Worm (Caenorhabditis elegans) whole organism, L2 larva: ENCODE measurements around the gene nit-1.

Source experiments
- F13H6.1 ChIP-seq: sonication (generic microtip); optimal IDR thresholded peaks from 2 replicates; lab custom pipeline; 2016; ENCODE audit warnings: missing genetic modification characterization, missing compliant biosample characterization
- Y55F3AM.14 ChIP-seq: fragments of 200-800 bp; sonication (Bioruptor generic); optimal IDR thresholded peaks from 2 replicates; lab custom pipeline; 2018; ENCODE audit warnings: mild to moderate bottlenecking, missing genetic modification characterization, missing compliant biosample characterization
- aly-2 ChIP-seq: fragments of 150-350 bp; optimal IDR thresholded peaks from 2 replicates; lab custom pipeline; 2014; ENCODE audit warnings: missing biosample characterization, missing genetic modification characterization
- ama-1 ChIP-seq: fragments of 150-350 bp; optimal IDR thresholded peaks from 2 replicates; lab custom pipeline; 2018; ENCODE audit warnings: inconsistent platforms
- blmp-1 ChIP-seq: sonication (generic microtip); optimal IDR thresholded peaks from 2 replicates; lab custom pipeline; 2017; ENCODE audit warnings: missing genetic modification characterization, mild to moderate bottlenecking, missing compliant biosample characterization, antibody characterized with exemption, moderate library complexity; ENCODE audit not compliant: insufficient read depth
- ceh-82 ChIP-seq: fragments of 150-350 bp; optimal IDR thresholded peaks from 2 replicates; lab custom pipeline; 2014; ENCODE audit warnings: missing biosample characterization, missing genetic modification characterization
- crh-2 ChIP-seq: sonication (generic microtip); optimal IDR thresholded peaks from 2 replicates; lab custom pipeline; 2017; ENCODE audit warnings: missing biosample characterization, missing genetic modification characterization
- elt-1 ChIP-seq: fragments of 150-350 bp; optimal IDR thresholded peaks from 2 replicates; lab custom pipeline; 2014; ENCODE audit warnings: missing biosample characterization, missing genetic modification characterization
- fos-1 ChIP-seq: fragments of 150-350 bp; optimal IDR thresholded peaks from 2 replicates; lab custom pipeline; 2014; ENCODE audit warnings: missing biosample characterization, missing genetic modification characterization
- gmeb-1 ChIP-seq: fragments of 150-350 bp; optimal IDR thresholded peaks from 2 replicates; lab custom pipeline; 2014; ENCODE audit warnings: missing biosample characterization, missing genetic modification characterization
- lin-11 ChIP-seq: fragments of 150-350 bp; sonication (generic microtip); optimal IDR thresholded peaks from 2 replicates; lab custom pipeline; 2014; ENCODE audit warnings: missing biosample characterization, missing genetic modification characterization, inconsistent platforms, mixed read lengths
- lin-13 ChIP-seq: fragments of 150-350 bp; optimal IDR thresholded peaks from 2 replicates; lab custom pipeline; 2014; ENCODE audit warnings: missing biosample characterization, missing genetic modification reagents, missing genetic modification characterization
- lin-39 ChIP-seq: fragments of 150-350 bp; optimal IDR thresholded peaks from 2 replicates; lab custom pipeline; 2014; ENCODE audit warnings: missing biosample characterization, missing genetic modification reagents, missing genetic modification characterization
- lsy-2 ChIP-seq, 2 experiments: fragments of 150-350 bp in 1 of 2; sonication (generic microtip) in 1 of 2; optimal IDR thresholded peaks; 2 replicates each; lab custom pipeline; 2014 to 2017; ENCODE audit warnings: missing biosample characterization in 2 of 2, missing genetic modification characterization in 2 of 2
- mab-5 ChIP-seq: fragments of 150-350 bp; optimal IDR thresholded peaks from 2 replicates; lab custom pipeline; 2014; ENCODE audit warnings: missing biosample characterization, missing genetic modification characterization
- nhr-12 ChIP-seq: fragments of 150-350 bp; optimal IDR thresholded peaks from 2 replicates; lab custom pipeline; 2014; ENCODE audit warnings: missing biosample characterization, missing genetic modification characterization
- nhr-129 ChIP-seq: fragments of 150-350 bp; optimal IDR thresholded peaks from 2 replicates; lab custom pipeline; 2014; ENCODE audit warnings: missing biosample characterization, missing genetic modification characterization
- nhr-21 ChIP-seq: fragments of 150-350 bp; optimal IDR thresholded peaks from 2 replicates; lab custom pipeline; 2014; ENCODE audit warnings: missing biosample characterization, missing genetic modification characterization
- nhr-23 ChIP-seq: fragments of 150-350 bp; optimal IDR thresholded peaks from 2 replicates; lab custom pipeline; 2014; ENCODE audit warnings: missing biosample characterization, missing genetic modification reagents, missing genetic modification characterization
- nhr-25 ChIP-seq: fragments of 150-350 bp; sonication (generic microtip); optimal IDR thresholded peaks from 3 replicates; lab custom pipeline; 2014; ENCODE audit warnings: missing biosample characterization, missing genetic modification characterization
- nhr-6 ChIP-seq: fragments of 150-350 bp; optimal IDR thresholded peaks from 2 replicates; lab custom pipeline; 2014; ENCODE audit warnings: missing biosample characterization, missing genetic modification characterization
- peb-1 ChIP-seq: fragments of 150-350 bp; optimal IDR thresholded peaks from 2 replicates; lab custom pipeline; 2014; ENCODE audit warnings: missing biosample characterization, missing genetic modification characterization
- sem-4 ChIP-seq: fragments of 150-350 bp; optimal IDR thresholded peaks from 2 replicates; lab custom pipeline; 2014; ENCODE audit warnings: missing biosample characterization, missing genetic modification reagents, missing genetic modification characterization
- sma-3 ChIP-seq: sonication (generic microtip); optimal IDR thresholded peaks from 2 replicates; lab custom pipeline; 2016; ENCODE audit warnings: missing genetic modification reagents, missing genetic modification characterization, missing compliant biosample characterization
- sma-9 ChIP-seq, 2 experiments: fragments of 150-350 bp in 1 of 2; sonication (generic microtip) in 1 of 2; optimal IDR thresholded peaks; 2 replicates each; lab custom pipeline; 2014 to 2016; ENCODE audit warnings: missing genetic modification characterization in 2 of 2, mild to moderate bottlenecking in 1 of 2, missing biosample characterization in 1 of 2, missing compliant biosample characterization in 1 of 2, missing genetic modification reagents in 1 of 2, moderate library complexity in 1 of 2
- snpc-4 ChIP-seq: fragments of 150-350 bp; optimal IDR thresholded peaks from 2 replicates; lab custom pipeline; 2014; ENCODE audit warnings: missing biosample characterization, missing genetic modification characterization
- unc-39 ChIP-seq: fragments of 150-350 bp; optimal IDR thresholded peaks from 2 replicates; lab custom pipeline; 2014; ENCODE audit warnings: missing biosample characterization, missing genetic modification characterization
- unc-55 ChIP-seq: fragments of 150-350 bp; sonication (generic microtip); optimal IDR thresholded peaks from 3 replicates; lab custom pipeline; 2014; ENCODE audit warnings: missing biosample characterization, missing genetic modification reagents, missing genetic modification characterization
- unc-62 ChIP-seq: fragments of 150-350 bp; optimal IDR thresholded peaks from 2 replicates; lab custom pipeline; 2014; ENCODE audit warnings: missing biosample characterization, missing genetic modification reagents, missing genetic modification characterization
- ztf-11 ChIP-seq: sonication (generic microtip); optimal IDR thresholded peaks from 2 replicates; lab custom pipeline; 2017; ENCODE audit warnings: missing biosample characterization, missing genetic modification characterization
- ztf-4 ChIP-seq: fragments of 150-350 bp; optimal IDR thresholded peaks from 2 replicates; lab custom pipeline; 2014; ENCODE audit warnings: missing biosample characterization, missing genetic modification characterization

Gene nit-1

DNA sequence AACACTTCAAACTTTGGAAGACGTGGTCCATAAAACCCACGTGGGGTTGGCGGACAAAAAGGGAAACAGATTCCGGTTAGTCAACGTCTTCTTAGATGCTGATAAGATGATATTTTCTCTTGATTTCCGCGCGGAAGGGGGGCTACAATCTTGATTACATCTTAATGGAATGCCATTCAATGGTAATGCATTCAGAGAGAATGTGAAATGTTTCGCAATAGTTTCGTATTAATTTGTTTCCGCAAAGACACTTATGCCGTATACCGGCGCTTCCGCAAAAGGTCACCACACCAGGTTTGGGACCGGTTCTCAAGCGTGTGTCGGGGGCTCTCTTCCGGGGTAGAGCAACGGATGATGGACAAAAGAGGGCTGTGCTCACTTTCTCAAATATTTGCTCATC, 47.5 kb upstream of the nit-1 start:
- TF ChIP-seq nhr-129 (tag; lab: Kevin White, UChicago), result peak; percentile 53
- TF ChIP-seq nhr-21 (tag; lab: Kevin White, UChicago), result no peak

DNA sequence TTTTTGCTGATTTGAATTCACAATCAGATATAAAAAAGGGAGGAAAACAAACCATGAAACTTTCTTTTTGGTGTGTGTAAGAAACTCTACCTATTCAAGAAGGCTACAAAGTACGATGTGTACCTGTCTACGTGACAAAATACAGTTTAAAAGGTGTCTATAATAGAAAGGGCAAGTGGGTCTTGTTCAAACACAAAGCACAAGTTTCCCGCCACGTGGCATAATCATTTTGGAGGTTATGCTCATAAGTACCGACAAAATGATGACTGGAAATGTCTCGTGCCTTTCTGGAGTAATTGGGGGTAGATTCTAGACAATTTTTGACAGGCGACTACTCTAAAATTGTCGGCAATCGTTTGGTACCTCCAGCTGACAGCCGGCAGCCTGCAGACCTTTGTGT, 47.1 kb upstream of the nit-1 start:
- TF ChIP-seq crh-2 (tag; lab: Kevin White, UChicago) (peak; percentile 79), lin-13 (GFP tag; lab: Kevin White, UChicago) (no peak), ztf-4 (tag; lab: Kevin White, UChicago) (no peak), unc-39 (tag; lab: Kevin White, UChicago) (no peak), sem-4 (tag; lab: Kevin White, UChicago) (no peak), nhr-129 (tag; lab: Kevin White, UChicago) (no peak), blmp-1 (tag; lab: Kevin White, UChicago) (no peak), lin-11 (no peak), ceh-82 (no peak), sma-9 (GFP tag; optimal IDR thresholded peaks at IDR 0.05; lab: Kevin White, UChicago) (peak; percentile 33), sma-9 (tag; optimal IDR thresholded peaks at IDR 0.05; lab: Kevin White, UChicago) (no peak), Y55F3AM.14 (no peak), unc-62 (GFP tag; lab: Kevin White, UChicago) (no peak), nhr-6 (tag; lab: Kevin White, UChicago) (no peak)

DNA sequence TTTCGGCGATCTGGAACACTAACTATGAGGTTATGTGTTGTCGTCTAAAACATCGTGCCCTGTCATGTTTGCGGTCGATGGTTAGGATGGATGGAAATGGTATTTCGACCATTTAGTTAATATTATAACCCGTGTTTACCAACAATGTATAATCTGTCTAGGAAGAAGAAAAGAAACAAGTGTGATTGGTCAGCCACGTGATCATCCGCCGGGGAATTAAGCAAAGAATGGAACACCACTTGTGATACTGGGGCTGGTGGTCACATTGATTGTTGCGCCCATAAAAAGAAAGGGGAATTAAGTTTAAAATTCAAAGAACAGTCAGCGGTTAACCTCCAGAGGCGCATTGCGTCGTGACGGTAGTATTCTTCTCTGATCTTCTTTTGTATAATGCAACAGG, 46.4 kb upstream of the nit-1 start:
- TF ChIP-seq lsy-2 (tag; optimal IDR thresholded peaks at IDR 0.05; lab: Kevin White, UChicago), result peak in 1 of 2 experiments; percentile 15
- no peak for TF ChIP-seq nhr-12 (tag; lab: Kevin White, UChicago)
- TF ChIP-seq sma-3 (GFP tag; lab: Kevin White, UChicago), result peak; percentile 54
- peak; percentile 36 for TF ChIP-seq nhr-129 (tag; lab: Kevin White, UChicago)
- peak; percentile 85 for TF ChIP-seq nhr-25 (tag; lab: Kevin White, UChicago)
- TF ChIP-seq Y55F3AM.14, result no peak
- peak; percentile 86 for TF ChIP-seq sma-9 (GFP tag; optimal IDR thresholded peaks at IDR 0.05; lab: Kevin White, UChicago)
- no peak for TF ChIP-seq sma-9 (tag; optimal IDR thresholded peaks at IDR 0.05; lab: Kevin White, UChicago)
- peak; percentile 48 for TF ChIP-seq crh-2 (tag; lab: Kevin White, UChicago)
- peak; percentile 53 for TF ChIP-seq nhr-6 (tag; lab: Kevin White, UChicago)
- no peak for TF ChIP-seq ama-1 (lab: Kevin White, UChicago)
- peak; percentile 29 for TF ChIP-seq nhr-21 (tag; lab: Kevin White, UChicago)

DNA sequence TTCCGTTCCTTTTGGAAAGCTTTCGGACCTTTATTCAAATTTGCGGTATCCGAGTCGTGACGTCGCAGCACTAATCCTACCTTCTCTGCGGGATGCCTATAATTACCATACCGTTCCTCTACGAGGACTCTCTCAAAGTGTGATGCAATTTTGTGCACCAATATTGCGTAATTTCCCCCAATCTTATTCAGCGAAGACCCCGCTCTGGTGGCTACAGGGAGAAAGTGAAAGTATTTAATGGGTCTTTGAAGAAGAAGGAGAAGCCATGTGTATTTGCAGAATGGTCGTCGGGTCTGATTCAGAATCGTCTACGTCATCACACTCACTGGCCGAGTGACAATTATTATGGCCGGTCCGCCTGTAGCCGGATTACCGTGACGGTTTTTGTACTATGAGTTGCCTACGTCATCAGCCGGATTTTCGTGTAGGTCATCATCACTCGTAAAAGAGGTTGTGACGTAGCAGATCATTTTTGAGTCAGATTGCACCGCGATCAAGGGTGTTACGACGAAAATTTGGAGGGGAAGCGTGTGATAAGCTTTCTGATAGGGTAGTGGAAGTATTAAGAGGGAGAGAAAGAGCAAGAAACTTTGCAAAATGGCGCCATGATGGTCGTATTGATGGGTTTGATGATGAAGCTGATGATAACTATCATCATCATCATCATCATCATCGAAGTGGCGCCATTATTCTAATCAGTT, 45.7 kb upstream of the nit-1 start:
- TF ChIP-seq nhr-23, result no peak
- TF ChIP-seq ztf-11 (tag; lab: Kevin White, UChicago), result no peak
- TF ChIP-seq elt-1, result no peak
- TF ChIP-seq fos-1 (tag; lab: Kevin White, UChicago), result peak; percentile 51
- peak; percentile 36 for TF ChIP-seq blmp-1 (tag; lab: Kevin White, UChicago)
- TF ChIP-seq unc-62 (GFP tag; lab: Kevin White, UChicago), result no peak
- peak; percentile 36 for TF ChIP-seq sma-9 (GFP tag; optimal IDR thresholded peaks at IDR 0.05; lab: Kevin White, UChicago)
- TF ChIP-seq sma-9 (tag; optimal IDR thresholded peaks at IDR 0.05; lab: Kevin White, UChicago), result no peak
- TF ChIP-seq mab-5, result no peak
- peak; percentile 58 for TF ChIP-seq nhr-25 (tag; lab: Kevin White, UChicago)
- no peak for TF ChIP-seq gmeb-1 (tag; lab: Kevin White, UChicago)
- no peak for TF ChIP-seq unc-55 (GFP tag; lab: Kevin White, UChicago)
- no peak for TF ChIP-seq sem-4 (tag; lab: Kevin White, UChicago)
- TF ChIP-seq crh-2 (tag; lab: Kevin White, UChicago), result peak; percentile 7
- no peak for TF ChIP-seq F13H6.1 (tag; lab: Kevin White, UChicago)
- no peak for TF ChIP-seq peb-1 (tag; lab: Kevin White, UChicago)
- no peak for TF ChIP-seq nhr-6 (tag; lab: Kevin White, UChicago)

DNA sequence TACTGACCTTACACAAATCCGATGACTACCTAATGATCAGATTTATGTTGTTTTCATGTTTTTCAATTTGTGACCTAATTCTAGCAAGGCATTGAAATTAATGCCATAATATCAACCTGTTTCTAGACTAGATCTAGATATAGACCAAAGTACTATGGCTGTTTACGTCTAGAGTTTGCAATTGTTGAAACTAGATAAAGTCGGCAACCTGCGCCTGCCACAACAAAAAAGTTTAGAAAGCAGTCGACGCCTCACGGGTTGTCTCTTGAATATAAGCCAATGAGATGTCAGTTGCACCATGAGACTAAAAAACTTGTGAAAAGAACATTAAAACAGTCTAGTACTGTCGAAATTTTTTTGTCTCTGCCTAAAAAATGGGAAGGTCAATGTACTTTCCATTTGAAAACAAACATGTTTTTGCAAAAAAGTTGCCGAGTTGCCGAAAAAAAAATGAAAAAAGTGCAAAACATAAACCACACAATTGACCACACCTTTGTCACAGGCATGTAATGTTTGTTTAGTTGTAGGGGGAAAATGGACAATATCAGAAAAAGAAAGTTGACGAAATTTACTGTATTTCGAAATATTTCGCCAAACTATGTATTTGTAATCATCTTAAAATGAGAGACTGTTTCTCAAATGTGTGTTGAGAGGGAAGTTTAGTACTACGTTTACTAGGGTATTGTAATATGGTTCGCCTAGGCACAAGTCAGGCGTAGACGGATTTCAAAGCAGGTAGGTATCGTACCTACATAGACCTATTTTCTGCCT, 42.8 kb upstream of the nit-1 start:
- TF ChIP-seq snpc-4 (tag; lab: Kevin White, UChicago) (peak; percentile 16), lin-11 (no peak), unc-39 (tag; lab: Kevin White, UChicago) (no peak), sma-9 (GFP tag; optimal IDR thresholded peaks at IDR 0.05; lab: Kevin White, UChicago) (no peak), sma-9 (tag; optimal IDR thresholded peaks at IDR 0.05; lab: Kevin White, UChicago) (no peak), F13H6.1 (tag; lab: Kevin White, UChicago) (no peak), unc-55 (GFP tag; lab: Kevin White, UChicago) (no peak), gmeb-1 (tag; lab: Kevin White, UChicago) (no peak), nhr-129 (tag; lab: Kevin White, UChicago) (peak; percentile 55), elt-1 (no peak), lsy-2 (tag; optimal IDR thresholded peaks at IDR 0.05; lab: Kevin White, UChicago) (no peak), peb-1 (tag; lab: Kevin White, UChicago) (no peak), ama-1 (lab: Kevin White, UChicago) (no peak), lin-39 (tag; lab: Kevin White, UChicago) (no peak), aly-2 (tag; lab: Kevin White, UChicago) (no peak)
